Worm (Caenorhabditis elegans): ENCODE results near the gene F28C6.10.

DNA sequence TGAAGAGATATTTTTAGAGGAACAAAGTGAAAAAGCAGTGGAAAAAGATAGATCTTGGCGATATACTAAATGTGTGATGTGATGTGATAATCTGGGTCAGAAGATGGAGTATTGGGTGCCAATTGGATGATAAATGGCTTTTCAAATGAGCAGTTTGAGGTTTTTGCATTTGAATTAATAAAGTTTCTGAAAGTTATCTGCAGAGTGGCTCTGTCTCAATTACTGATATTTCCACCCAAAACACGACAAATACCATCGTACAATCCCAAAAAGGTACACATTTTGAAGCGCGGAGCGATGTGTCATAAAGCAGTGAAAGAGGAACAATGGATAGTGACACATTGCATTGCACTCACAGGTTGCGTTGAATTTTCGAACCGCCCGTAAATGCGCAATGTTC is 31.8 kb downstream of the F28C6.10 start:
- TF ChIP-seq sdz-12 (GFP tag; optimal IDR thresholded peaks at IDR 0.05): no peak
- TF ChIP-seq daf-8 (GFP tag; IDR thresholded peaks at IDR 0.05): no peak
- no peak for TF ChIP-seq lsy-2 (tag; optimal IDR thresholded peaks at IDR 0.05)
- TF ChIP-seq nhr-77 (tag; optimal IDR thresholded peaks at IDR 0.05): no peak
- TF ChIP-seq zag-1 (tag; optimal IDR thresholded peaks at IDR 0.05): no peak
- no peak for TF ChIP-seq mdl-1 (tag; optimal IDR thresholded peaks at IDR 0.05)
- TF ChIP-seq fkh-10 (GFP tag; optimal IDR thresholded peaks at IDR 0.05): no peak
- no peak for TF ChIP-seq Y105C5A.15 (GFP tag; IDR thresholded peaks at IDR 0.05)
- no peak for TF ChIP-seq pha-4 (GFP tag; IDR thresholded peaks at IDR 0.05)
- no peak for TF ChIP-seq pha-4 (tag; optimal IDR thresholded peaks at IDR 0.05)
- no peak for TF ChIP-seq mxl-3 (GFP tag; optimal IDR thresholded peaks at IDR 0.05)
- TF ChIP-seq ZK546.5 (tag; optimal IDR thresholded peaks at IDR 0.05): no peak
